Fruit fly (Drosophila melanogaster): ENCODE results near the gene Rim.

Gene Rim

dm6 chr3R:17916478-17916877 lies at the start of gene Rim:
Gene Rim (minus strand): TSS chr3R:17916578.
- TF ChIP-seq pan (optimal IDR thresholded peaks at IDR 0.05) (no peak), EcR (GFP tag; optimal IDR thresholded peaks at IDR 0.05) (no peak), psq (optimal IDR thresholded peaks at IDR 0.05) (no peak), CG8478 (optimal IDR thresholded peaks at IDR 0.05) (no peak), Dll (optimal IDR thresholded peaks at IDR 0.05) (no peak), usp (GFP tag; optimal IDR thresholded peaks at IDR 0.05) (no peak)

- TF ChIP-seq usp (GFP tag; optimal IDR thresholded peaks at IDR 0.05) (no peak), CG8478 (optimal IDR thresholded peaks at IDR 0.05) (no peak), Dll (optimal IDR thresholded peaks at IDR 0.05) (no peak)
Measured at dm6 chr3R:17966013-17966412, 49.6 kb upstream of the Rim start.

dm6 chr3R:17965381-17965780 lies 49.0 kb upstream of the Rim start:
- no peak for TF ChIP-seq psq (optimal IDR thresholded peaks at IDR 0.05)
- no peak for TF ChIP-seq Dll (optimal IDR thresholded peaks at IDR 0.05)
- TF ChIP-seq EcR (GFP tag; optimal IDR thresholded peaks at IDR 0.05) = no peak
- no peak for TF ChIP-seq CG8478 (optimal IDR thresholded peaks at IDR 0.05)
- TF ChIP-seq pan (optimal IDR thresholded peaks at IDR 0.05) = no peak
- TF ChIP-seq usp (GFP tag; optimal IDR thresholded peaks at IDR 0.05) = no peak

- TF ChIP-seq pan (optimal IDR thresholded peaks at IDR 0.05) (no peak), CG8478 (optimal IDR thresholded peaks at IDR 0.05) (no peak), usp (GFP tag; optimal IDR thresholded peaks at IDR 0.05) (no peak)
Measured at dm6 chr3R:17958304-17958703, 41.9 kb upstream of the Rim start.

dm6 chr3R:17957782-17958181 lies 41.4 kb upstream of the Rim start:
- no peak for TF ChIP-seq usp (GFP tag; optimal IDR thresholded peaks at IDR 0.05)
- TF ChIP-seq Dll (optimal IDR thresholded peaks at IDR 0.05) = no peak
- TF ChIP-seq EcR (GFP tag; optimal IDR thresholded peaks at IDR 0.05) = no peak
- TF ChIP-seq CG8478 (optimal IDR thresholded peaks at IDR 0.05) = no peak
- no peak for TF ChIP-seq pan (optimal IDR thresholded peaks at IDR 0.05)
- TF ChIP-seq psq (optimal IDR thresholded peaks at IDR 0.05) = no peak

- TF ChIP-seq Dll (optimal IDR thresholded peaks at IDR 0.05) = no peak
- no peak for TF ChIP-seq CG8478 (optimal IDR thresholded peaks at IDR 0.05)
- TF ChIP-seq EcR (GFP tag; optimal IDR thresholded peaks at IDR 0.05) = no peak
- TF ChIP-seq psq (optimal IDR thresholded peaks at IDR 0.05) = no peak
- no peak for TF ChIP-seq pan (optimal IDR thresholded peaks at IDR 0.05)
- no peak for TF ChIP-seq usp (GFP tag; optimal IDR thresholded peaks at IDR 0.05)
Measured at dm6 chr3R:17955737-17956136, 39.4 kb upstream of the Rim start.

- no peak for TF ChIP-seq Dll (optimal IDR thresholded peaks at IDR 0.05)
- no peak for TF ChIP-seq CG8478 (optimal IDR thresholded peaks at IDR 0.05)
- no peak for TF ChIP-seq EcR (GFP tag; optimal IDR thresholded peaks at IDR 0.05)
- TF ChIP-seq usp (GFP tag; optimal IDR thresholded peaks at IDR 0.05) = no peak
- TF ChIP-seq psq (optimal IDR thresholded peaks at IDR 0.05) = no peak
- TF ChIP-seq pan (optimal IDR thresholded peaks at IDR 0.05) = no peak
Measured at dm6 chr3R:17953884-17954283, 37.5 kb upstream of the Rim start.

- no peak for TF ChIP-seq pan (optimal IDR thresholded peaks at IDR 0.05)
- no peak for TF ChIP-seq psq (optimal IDR thresholded peaks at IDR 0.05)
- no peak for TF ChIP-seq CG8478 (optimal IDR thresholded peaks at IDR 0.05)
- TF ChIP-seq EcR (GFP tag; optimal IDR thresholded peaks at IDR 0.05) = no peak
- no peak for TF ChIP-seq usp (GFP tag; optimal IDR thresholded peaks at IDR 0.05)
- no peak for TF ChIP-seq Dll (optimal IDR thresholded peaks at IDR 0.05)
Measured at dm6 chr3R:17952412-17952811, 36.0 kb upstream of the Rim start.

- TF ChIP-seq pan (optimal IDR thresholded peaks at IDR 0.05) (no peak), Dll (optimal IDR thresholded peaks at IDR 0.05) (no peak), CG8478 (optimal IDR thresholded peaks at IDR 0.05) (no peak), EcR (GFP tag; optimal IDR thresholded peaks at IDR 0.05) (no peak), psq (optimal IDR thresholded peaks at IDR 0.05) (no peak), usp (GFP tag; optimal IDR thresholded peaks at IDR 0.05) (no peak)
Measured at dm6 chr3R:17951780-17952179, 35.4 kb upstream of the Rim start.

- no peak for TF ChIP-seq Dll (optimal IDR thresholded peaks at IDR 0.05)
- no peak for TF ChIP-seq psq (optimal IDR thresholded peaks at IDR 0.05)
- TF ChIP-seq EcR (GFP tag; optimal IDR thresholded peaks at IDR 0.05) = no peak
- no peak for TF ChIP-seq CG8478 (optimal IDR thresholded peaks at IDR 0.05)
- no peak for TF ChIP-seq usp (GFP tag; optimal IDR thresholded peaks at IDR 0.05)
- no peak for TF ChIP-seq pan (optimal IDR thresholded peaks at IDR 0.05)
Measured at dm6 chr3R:17951285-17951684, 34.9 kb upstream of the Rim start.

dm6 chr3R:17950398-17950797 lies 34.0 kb upstream of the Rim start:
- TF ChIP-seq EcR (GFP tag; optimal IDR thresholded peaks at IDR 0.05) = no peak
- TF ChIP-seq CG8478 (optimal IDR thresholded peaks at IDR 0.05) = no peak
- no peak for TF ChIP-seq pan (optimal IDR thresholded peaks at IDR 0.05)
- no peak for TF ChIP-seq usp (GFP tag; optimal IDR thresholded peaks at IDR 0.05)
- no peak for TF ChIP-seq psq (optimal IDR thresholded peaks at IDR 0.05)

dm6 chr3R:17949362-17950121 lies 33.2 kb upstream of the Rim start:
- no peak for TF ChIP-seq Dll (optimal IDR thresholded peaks at IDR 0.05)
- no peak for TF ChIP-seq pan (optimal IDR thresholded peaks at IDR 0.05)
- no peak for TF ChIP-seq usp (GFP tag; optimal IDR thresholded peaks at IDR 0.05)
- TF ChIP-seq CG8478 (optimal IDR thresholded peaks at IDR 0.05) = no peak
- no peak for TF ChIP-seq EcR (GFP tag; optimal IDR thresholded peaks at IDR 0.05)
- TF ChIP-seq psq (optimal IDR thresholded peaks at IDR 0.05) = no peak
